Worm (Caenorhabditis elegans) whole organism, L3 larva: ENCODE measurements around the gene C15H7.3.

Experiments
- R02D3.7 ChIP-seq: fragments of 150-350 bp; optimal IDR thresholded peaks from 2 replicates; lab custom pipeline; 2014; ENCODE audit warnings: missing biosample characterization, missing genetic modification characterization
- aly-2 ChIP-seq: fragments of 150-350 bp; optimal IDR thresholded peaks from 2 replicates; lab custom pipeline; 2014; ENCODE audit warnings: missing biosample characterization, missing genetic modification characterization
- ama-1 ChIP-seq: fragments of 150-350 bp; optimal IDR thresholded peaks from 2 replicates; lab custom pipeline; 2018
- ceh-16 ChIP-seq: sonication (generic microtip); optimal IDR thresholded peaks from 2 replicates; lab custom pipeline; 2017; ENCODE audit warnings: missing biosample characterization, missing genetic modification characterization
- ceh-28 ChIP-seq: fragments of 150-350 bp; optimal IDR thresholded peaks from 2 replicates; lab custom pipeline; 2014; ENCODE audit warnings: missing biosample characterization, missing genetic modification reagents, missing genetic modification characterization
- egl-5 ChIP-seq: fragments of 150-350 bp; optimal IDR thresholded peaks from 2 replicates; lab custom pipeline; 2017; ENCODE audit warnings: missing biosample characterization, missing genetic modification reagents, missing genetic modification characterization, inconsistent platforms
- elt-1 ChIP-seq: fragments of 150-350 bp; optimal IDR thresholded peaks from 2 replicates; lab custom pipeline; 2014; ENCODE audit warnings: missing biosample characterization, missing genetic modification characterization
- fkh-10 ChIP-seq: sonication (generic microtip); optimal IDR thresholded peaks from 2 replicates; lab custom pipeline; 2017; ENCODE audit warnings: missing biosample characterization, missing genetic modification reagents, missing genetic modification characterization
- fkh-2 ChIP-seq: fragments of 150-350 bp; optimal IDR thresholded peaks from 2 replicates; lab custom pipeline; 2014; ENCODE audit warnings: missing biosample characterization, missing genetic modification reagents, missing genetic modification characterization
- fos-1 ChIP-seq: fragments of 150-350 bp; optimal IDR thresholded peaks from 2 replicates; lab custom pipeline; 2014; ENCODE audit warnings: missing biosample characterization, missing genetic modification characterization
- hmg-11 ChIP-seq: sonication (generic microtip); optimal IDR thresholded peaks from 2 replicates; lab custom pipeline; 2016; ENCODE audit warnings: missing genetic modification characterization, missing compliant biosample characterization
- lin-15B ChIP-seq: fragments of 150-350 bp; optimal IDR thresholded peaks from 2 replicates; lab custom pipeline; 2014; ENCODE audit warnings: missing biosample characterization, missing genetic modification characterization
- lsy-12 ChIP-seq: sonication (generic microtip); optimal IDR thresholded peaks from 2 replicates; lab custom pipeline; 2016; ENCODE audit warnings: mild to moderate bottlenecking, missing genetic modification characterization, missing compliant biosample characterization
- mml-1 ChIP-seq: fragments of 150-350 bp; sonication (generic microtip); optimal IDR thresholded peaks from 3 replicates; lab custom pipeline; 2014; ENCODE audit warnings: missing biosample characterization, missing genetic modification characterization
- nhr-23 ChIP-seq: fragments of 150-350 bp; optimal IDR thresholded peaks from 2 replicates; lab custom pipeline; 2014; ENCODE audit warnings: missing biosample characterization, missing genetic modification reagents, missing genetic modification characterization
- nhr-237 ChIP-seq: fragments of 150-350 bp; optimal IDR thresholded peaks from 2 replicates; lab custom pipeline; 2014; ENCODE audit warnings: missing biosample characterization, missing genetic modification characterization
- nhr-28 ChIP-seq: fragments of 150-350 bp; optimal IDR thresholded peaks from 2 replicates; lab custom pipeline; 2014; ENCODE audit warnings: missing biosample characterization, missing genetic modification characterization
- nhr-67 ChIP-seq: fragments of 150-350 bp; optimal IDR thresholded peaks from 2 replicates; lab custom pipeline; 2014; ENCODE audit warnings: missing biosample characterization, missing genetic modification characterization
- pqm-1 ChIP-seq: fragments of 150-350 bp; optimal IDR thresholded peaks from 2 replicates; lab custom pipeline; 2017; ENCODE audit warnings: missing biosample characterization, missing genetic modification characterization, inconsistent platforms
- skn-1 ChIP-seq: fragments of 150-350 bp; optimal IDR thresholded peaks from 2 replicates; lab custom pipeline; 2014; ENCODE audit warnings: missing biosample characterization, missing genetic modification characterization
- snpc-4 ChIP-seq: fragments of 150-350 bp; optimal IDR thresholded peaks from 2 replicates; lab custom pipeline; 2014; ENCODE audit warnings: missing biosample characterization, missing genetic modification characterization
- unc-39 ChIP-seq: sonication (generic microtip); optimal IDR thresholded peaks from 4 replicates; lab custom pipeline; 2017; ENCODE audit warnings: missing biosample characterization, missing genetic modification characterization
- zag-1 ChIP-seq: fragments of 150-350 bp; optimal IDR thresholded peaks from 2 replicates; lab custom pipeline; 2014; ENCODE audit warnings: missing biosample characterization, missing genetic modification characterization
- ztf-4 ChIP-seq: fragments of 150-350 bp; optimal IDR thresholded peaks from 2 replicates; lab custom pipeline; 2014; ENCODE audit warnings: missing biosample characterization, missing genetic modification characterization

The C15H7.3 gene

ce11 chrIII:9608650-9609049 is 43.1 kb downstream of the C15H7.3 start, which contains the start of gene clec-161:
Gene clec-161, minus strand, starts transcription at chrIII:9608750.
- TF ChIP-seq lsy-12 (tag; lab: Kevin White, UChicago): no peak
- TF ChIP-seq ztf-4 (tag; lab: Kevin White, UChicago): no peak
- TF ChIP-seq mml-1 (tag; lab: Kevin White, UChicago): no peak
- TF ChIP-seq zag-1 (tag; lab: Kevin White, UChicago): no peak
- TF ChIP-seq fkh-2: no peak
- TF ChIP-seq nhr-23 (tag; lab: Kevin White, UChicago): no peak
- TF ChIP-seq hmg-11: no peak
- no peak for TF ChIP-seq fos-1 (tag; lab: Kevin White, UChicago)
- TF ChIP-seq nhr-28 (tag; lab: Kevin White, UChicago): no peak
- TF ChIP-seq ceh-28 (tag; lab: Kevin White, UChicago): no peak
- no peak for TF ChIP-seq unc-39 (tag; lab: Kevin White, UChicago)
- TF ChIP-seq egl-5 (tag; lab: Kevin White, UChicago): no peak
- TF ChIP-seq nhr-237 (tag; lab: Kevin White, UChicago): no peak
- TF ChIP-seq pqm-1: no peak
- no peak for TF ChIP-seq nhr-67 (tag; lab: Kevin White, UChicago)
- TF ChIP-seq elt-1: no peak
- TF ChIP-seq ceh-16 (tag; lab: Kevin White, UChicago): no peak
- TF ChIP-seq snpc-4 (tag; lab: Kevin White, UChicago): no peak
- no peak for TF ChIP-seq fkh-10 (GFP tag; lab: Kevin White, UChicago)
- TF ChIP-seq skn-1: no peak

ce11 chrIII:9600645-9601044 is 51.1 kb downstream of the C15H7.3 start, which contains the start of gene F58A4.2:
Gene F58A4.2, minus strand, starts transcription at chrIII:9600745.
- TF ChIP-seq lin-15B (no peak), ama-1 (lab: Kevin White, UChicago) (no peak), R02D3.7 (tag; lab: Kevin White, UChicago) (no peak), pqm-1 (no peak), aly-2 (no peak), ceh-28 (tag; lab: Kevin White, UChicago) (no peak)
- TF ChIP-seq, all 47 proteins: peak for 0
